Fruit fly (Drosophila melanogaster): Measurements from ENCODE around the gene Wnt5.

The Wnt5 gene

DNA sequence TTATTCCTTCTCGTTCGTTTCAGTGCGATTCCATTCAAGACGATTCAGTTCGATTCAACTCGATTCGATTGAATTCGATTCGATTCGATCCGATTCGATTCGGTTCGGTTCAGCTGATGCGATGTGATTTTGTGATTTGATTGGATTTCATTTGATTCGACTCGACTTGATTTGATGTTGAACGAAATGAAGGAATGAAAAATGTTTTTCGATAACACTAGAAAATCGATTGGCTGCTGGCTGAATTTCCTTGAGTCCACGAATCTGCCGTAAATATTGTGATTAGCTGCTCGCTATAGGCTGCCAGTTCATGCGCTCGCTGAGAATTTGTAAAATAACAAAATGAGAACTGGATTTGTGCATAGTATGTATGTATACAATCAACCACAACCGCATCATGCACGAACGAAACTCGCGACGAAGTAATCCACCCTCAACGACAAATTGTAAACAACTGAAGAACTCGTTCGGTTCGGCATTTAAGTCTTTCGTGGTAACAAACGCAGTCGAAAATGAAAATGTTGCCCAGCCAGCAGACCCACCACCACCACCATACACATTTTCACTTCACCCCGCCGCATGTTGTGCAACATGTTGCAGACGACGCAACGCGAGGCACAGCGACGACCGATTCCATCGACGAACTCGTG is at the start of gene Wnt5 (continued):
- TF ChIP-seq Stat92E (GFP tag; optimal IDR thresholded peaks at IDR 0.05) (peak in 1 of 3 experiments; percentile 61), sens (GFP tag) (peak; percentile 44), CG12236 (GFP tag; optimal IDR thresholded peaks at IDR 0.05) (no peak), tio (GFP tag; optimal IDR thresholded peaks at IDR 0.05) (no peak), NC2α (GFP tag; optimal IDR thresholded peaks at IDR 0.05) (no peak), her (GFP tag; optimal IDR thresholded peaks at IDR 0.05) (no peak), CG11723 (GFP tag; optimal IDR thresholded peaks at IDR 0.05) (no peak), CG8765 (GFP tag; IDR thresholded peaks at IDR 0.05) (no peak), Mad (GFP tag; optimal IDR thresholded peaks at IDR 0.05) (no peak), CG10147 (GFP tag; optimal IDR thresholded peaks at IDR 0.05) (no peak), dati (GFP tag; IDR thresholded peaks at IDR 0.05) (no peak), nerfin-2 (GFP tag; IDR thresholded peaks at IDR 0.05; ENCODE audit: partially characterized antibody) (no peak), CG4707 (GFP tag; optimal IDR thresholded peaks at IDR 0.05) (peak; percentile 15), pros (GFP tag; optimal IDR thresholded peaks at IDR 0.05) (no peak), CG11560 (tag; IDR thresholded peaks at IDR 0.05) (no peak), sens-2 (GFP tag; IDR thresholded peaks at IDR 0.05) (no peak), CG13424 (tag; optimal IDR thresholded peaks at IDR 0.05) (no peak), Atf-2 (GFP tag; optimal IDR thresholded peaks at IDR 0.05) (no peak), Spps (tag; optimal IDR thresholded peaks at IDR 0.05) (no peak), Oli (tag; optimal IDR thresholded peaks at IDR 0.05) (no peak), sug (tag; optimal IDR thresholded peaks at IDR 0.05) (no peak), pan (optimal IDR thresholded peaks at IDR 0.05) (no peak), pan (GFP tag; optimal IDR thresholded peaks at IDR 0.05 in 1 of 2, IDR thresholded peaks at IDR 0.05 in 1 of 2) (no peak), Poxn (GFP tag; IDR thresholded peaks at IDR 0.05) (no peak), NFAT (GFP tag; IDR thresholded peaks at IDR 0.05) (no peak), CG43689 (GFP tag; IDR thresholded peaks at IDR 0.05) (no peak), CG10543 (GFP tag; optimal IDR thresholded peaks at IDR 0.05) (peak; percentile 24), Optix (GFP tag; IDR thresholded peaks at IDR 0.05) (no peak), nom (GFP tag; optimal IDR thresholded peaks at IDR 0.05) (peak; percentile 50), croc (GFP tag; conservative IDR thresholded peaks at IDR 0.05) (no peak), HLH3B (GFP tag; IDR thresholded peaks at IDR 0.05) (no peak), yki (optimal IDR thresholded peaks at IDR 0.05) (no peak), Gug (GFP tag; IDR thresholded peaks at IDR 0.05) (no peak), al (GFP tag; IDR thresholded peaks at IDR 0.05) (no peak), mirr (GFP tag; optimal IDR thresholded peaks at IDR 0.05) (no peak), CG8478 (optimal IDR thresholded peaks at IDR 0.05) (no peak), mld (GFP tag; IDR thresholded peaks at IDR 0.05; ENCODE audit: partially characterized antibody) (no peak), Nf-YC (tag; optimal IDR thresholded peaks at IDR 0.05) (peak; percentile 34), ERR (GFP tag; optimal IDR thresholded peaks at IDR 0.05) (no peak), salm (tag; optimal IDR thresholded peaks at IDR 0.05) (no peak), Sry-β (GFP tag; optimal IDR thresholded peaks at IDR 0.05) (no peak), CG18476 (GFP tag; optimal IDR thresholded peaks at IDR 0.05) (no peak), crp (GFP tag; optimal IDR thresholded peaks at IDR 0.05) (no peak), Dref (GFP tag; IDR thresholded peaks at IDR 0.05) (0 out of 2 replicates have a peak, but pooled peaks have one; percentile 21), cg (GFP tag; optimal IDR thresholded peaks at IDR 0.05) (peak; percentile 43), Dek (tag; optimal IDR thresholded peaks at IDR 0.05) (no peak), Hsf (GFP tag; optimal IDR thresholded peaks at IDR 0.05) (no peak), CG8359 (GFP tag; optimal IDR thresholded peaks at IDR 0.05; ENCODE audit: borderline replicate concordance) (no peak), fru (optimal IDR thresholded peaks at IDR 0.05) (no peak), CG12104 (GFP tag; optimal IDR thresholded peaks at IDR 0.05) (no peak), nau (GFP tag; optimal IDR thresholded peaks at IDR 0.05) (no peak), fd3F (GFP tag; optimal IDR thresholded peaks at IDR 0.05) (no peak)

All from whole organism, embryonic.